In genomic region chrV:13462974-13463373, ce11 we compare ENCODE assay signal across 7 worm cellular contexts.
TF ChIP-seq lines count a peak whose summit lies in the region.

frm-10 (plus strand) TSS chrV:13463207.

TF ChIP-seq in whole organism, L1 larva, 84 proteins besides CTCF, POLR2A, EP300 and RAD21 (continues in another document):
- no peak for TF ChIP-seq fkh-4 (tag; optimal IDR thresholded peaks at IDR 0.05; lab: Kevin White, UChicago; ENCODE audit: borderline replicate concordance)
- TF ChIP-seq snu-23 (GFP tag; optimal IDR thresholded peaks at IDR 0.05; lab: Kevin White, UChicago) = peak; percentile 75
- peak; percentile 98 for TF ChIP-seq pqm-1 (tag; optimal IDR thresholded peaks at IDR 0.05; lab: Kevin White, UChicago)
- TF ChIP-seq lin-39 (tag; optimal IDR thresholded peaks at IDR 0.05; lab: Kevin White, UChicago) = no peak
- TF ChIP-seq irx-1 (tag; optimal IDR thresholded peaks at IDR 0.05; lab: Kevin White, UChicago) = no peak
- TF ChIP-seq ceh-63 (GFP tag; optimal IDR thresholded peaks at IDR 0.05; lab: Kevin White, UChicago) = no peak
- no peak for TF ChIP-seq sox-4 (tag; optimal IDR thresholded peaks at IDR 0.05; lab: Kevin White, UChicago)
- no peak for TF ChIP-seq C04F5.9 (tag; optimal IDR thresholded peaks at IDR 0.05; lab: Kevin White, UChicago)
- TF ChIP-seq grh-1 (GFP tag; IDR thresholded peaks at IDR 0.05; lab: Robert Waterston, UW) = no peak
- no peak for TF ChIP-seq nhr-12 (tag; optimal IDR thresholded peaks at IDR 0.05; lab: Kevin White, UChicago)
- TF ChIP-seq nhr-76 (tag; optimal IDR thresholded peaks at IDR 0.05; lab: Kevin White, UChicago) = no peak
- no peak for TF ChIP-seq nhr-84 (tag; optimal IDR thresholded peaks at IDR 0.05; lab: Kevin White, UChicago)
- peak in 1 of 2 experiments; percentile 84 for TF ChIP-seq mdl-1 (tag; optimal IDR thresholded peaks at IDR 0.05; lab: Kevin White, UChicago)

TF ChIP-seq in whole organism, L2 larva, 48 proteins besides CTCF, POLR2A, EP300 and RAD21 (continues in another document):
- TF ChIP-seq snpc-4 (tag; optimal IDR thresholded peaks at IDR 0.05; lab: Kevin White, UChicago) = no peak
- TF ChIP-seq mdl-1 (tag; optimal IDR thresholded peaks at IDR 0.05; lab: Kevin White, UChicago) = peak; percentile 8 to 28
- TF ChIP-seq unc-55 (GFP tag; optimal IDR thresholded peaks at IDR 0.05; lab: Kevin White, UChicago) = peak; percentile 80
- no peak for TF ChIP-seq ztf-1 (GFP tag; conservative IDR thresholded peaks at IDR 0.05; lab: Robert Waterston, UW)
- peak; percentile 81 for TF ChIP-seq crh-2 (tag; optimal IDR thresholded peaks at IDR 0.05; lab: Kevin White, UChicago)
- no peak for TF ChIP-seq R02D3.7 (tag; optimal IDR thresholded peaks at IDR 0.05; lab: Kevin White, UChicago)
- TF ChIP-seq mab-5 (tag; optimal IDR thresholded peaks at IDR 0.05; lab: Kevin White, UChicago) = no peak
- TF ChIP-seq ceh-16 (tag; optimal IDR thresholded peaks at IDR 0.05; lab: Kevin White, UChicago) = no peak
- no peak for TF ChIP-seq zag-1 (tag; optimal IDR thresholded peaks at IDR 0.05; lab: Kevin White, UChicago)
- TF ChIP-seq nhr-237 (tag; optimal IDR thresholded peaks at IDR 0.05; lab: Kevin White, UChicago) = no peak
- peak; percentile 25 for TF ChIP-seq ztf-4 (tag; optimal IDR thresholded peaks at IDR 0.05; lab: Kevin White, UChicago)
- peak; percentile 13 for TF ChIP-seq lin-13 (GFP tag; optimal IDR thresholded peaks at IDR 0.05; lab: Kevin White, UChicago)
- TF ChIP-seq ztf-11 (tag; optimal IDR thresholded peaks at IDR 0.05; lab: Kevin White, UChicago) = no peak
- TF ChIP-seq ceh-82 (tag; optimal IDR thresholded peaks at IDR 0.05; lab: Kevin White, UChicago) = no peak

TF ChIP-seq in whole organism, L3 larva, 47 proteins besides CTCF, POLR2A, EP300 and RAD21 (continues in another document):
- no peak for TF ChIP-seq ztf-11 (tag; optimal IDR thresholded peaks at IDR 0.05; lab: Kevin White, UChicago)
- TF ChIP-seq nhr-11 (tag; optimal IDR thresholded peaks at IDR 0.05; lab: Kevin White, UChicago) = peak; percentile 31
- TF ChIP-seq ceh-28 (tag; optimal IDR thresholded peaks at IDR 0.05; lab: Kevin White, UChicago) = peak; percentile 68
- TF ChIP-seq zag-1 (tag; optimal IDR thresholded peaks at IDR 0.05; lab: Kevin White, UChicago) = no peak
- no peak for TF ChIP-seq ztf-4 (tag; optimal IDR thresholded peaks at IDR 0.05; lab: Kevin White, UChicago)
- peak; percentile 87 for TF ChIP-seq pha-4 (tag; optimal IDR thresholded peaks at IDR 0.05; lab: Kevin White, UChicago)
- peak; percentile 67 for TF ChIP-seq nfya-1 (tag; optimal IDR thresholded peaks at IDR 0.05; lab: Kevin White, UChicago; ENCODE audit: insufficient read depth)
- TF ChIP-seq nhr-43 (tag; optimal IDR thresholded peaks at IDR 0.05; lab: Kevin White, UChicago; ENCODE audit: poor library complexity, severe bottlenecking) = peak; percentile 12
- no peak for TF ChIP-seq elt-1 (tag; optimal IDR thresholded peaks at IDR 0.05; lab: Kevin White, UChicago)
- TF ChIP-seq nhr-12 (tag; optimal IDR thresholded peaks at IDR 0.05; lab: Kevin White, UChicago) = no peak
- no peak for TF ChIP-seq nhr-67 (tag; optimal IDR thresholded peaks at IDR 0.05; lab: Kevin White, UChicago)
- TF ChIP-seq pqm-1 (tag; optimal IDR thresholded peaks at IDR 0.05; lab: Kevin White, UChicago) = peak; percentile 100
- no peak for TF ChIP-seq elt-3 (tag; optimal IDR thresholded peaks at IDR 0.05; lab: Kevin White, UChicago)

TF ChIP-seq in whole organism, L4 larva, 104 proteins besides CTCF, POLR2A, EP300 and RAD21 (continues in another document):
- TF ChIP-seq lin-1 (GFP tag; IDR thresholded peaks at IDR 0.05; lab: Robert Waterston, UW) (peak; percentile 69; the same call in 1 of the 2 replicates), ctbp-1 (GFP tag; IDR thresholded peaks at IDR 0.05; lab: Robert Waterston, UW) (no peak), php-3 (GFP tag; IDR thresholded peaks at IDR 0.05; lab: Robert Waterston, UW) (peak; percentile 95), nhr-6 (tag; optimal IDR thresholded peaks at IDR 0.05; lab: Kevin White, UChicago) (peak; percentile 88), Y75B8A.6 (GFP tag; IDR thresholded peaks at IDR 0.05; lab: Robert Waterston, UW) (0 out of 2 replicates have a peak, but pooled peaks have one; percentile 31), nhr-102 (tag; optimal IDR thresholded peaks at IDR 0.05; lab: Kevin White, UChicago) (peak; percentile 47), dpl-1 (GFP tag; optimal IDR thresholded peaks at IDR 0.05; lab: Kevin White, UChicago) (peak; percentile 25), hlh-11 (tag; optimal IDR thresholded peaks at IDR 0.05; lab: Kevin White, UChicago) (peak; percentile 92), lsy-2 (tag; optimal IDR thresholded peaks at IDR 0.05; lab: Kevin White, UChicago) (peak; percentile 55 to 67), hif-1 (tag; optimal IDR thresholded peaks at IDR 0.05; lab: Kevin White, UChicago) (peak in 1 of 2 experiments; percentile 76), mep-1 (tag; optimal IDR thresholded peaks at IDR 0.05; lab: Kevin White, UChicago) (peak; percentile 83), mdt-29 (GFP tag; IDR thresholded peaks at IDR 0.05; lab: Robert Waterston, UW) (0 out of 2 replicates have a peak, but pooled peaks have one; percentile 49), cey-2 (tag; optimal IDR thresholded peaks at IDR 0.05; lab: Kevin White, UChicago; ENCODE audit: borderline replicate concordance, insufficient read depth) (no peak)

TF ChIP-seq in whole organism, late embryonic, 69 proteins besides CTCF, POLR2A, EP300 and RAD21:
- TF ChIP-seq nfya-1 (tag; optimal IDR thresholded peaks at IDR 0.05; lab: Kevin White, UChicago) (no peak), hlh-30 (tag; optimal IDR thresholded peaks at IDR 0.05; lab: Kevin White, UChicago; ENCODE audit: insufficient read depth) (peak; percentile 87), hlh-6 (tag; optimal IDR thresholded peaks at IDR 0.05; lab: Kevin White, UChicago) (no peak), dve-1 (tag; optimal IDR thresholded peaks at IDR 0.05; lab: Kevin White, UChicago) (peak; percentile 22), K02D7.2 (tag; optimal IDR thresholded peaks at IDR 0.05; lab: Kevin White, UChicago) (no peak), pros-1 (tag; optimal IDR thresholded peaks at IDR 0.05; lab: Kevin White, UChicago) (no peak), pqm-1 (tag; optimal IDR thresholded peaks at IDR 0.05; lab: Kevin White, UChicago) (peak; percentile 75), sdc-2 (tag; optimal IDR thresholded peaks at IDR 0.05; lab: Kevin White, UChicago) (no peak), ets-4 (tag; optimal IDR thresholded peaks at IDR 0.05; lab: Kevin White, UChicago) (peak; percentile 50), elt-2 (tag; optimal IDR thresholded peaks at IDR 0.05; lab: Kevin White, UChicago) (peak; percentile 63), ceh-34 (tag; optimal IDR thresholded peaks at IDR 0.05; lab: Kevin White, UChicago) (no peak), ceh-24 (tag; optimal IDR thresholded peaks at IDR 0.05; lab: Kevin White, UChicago) (no peak)

TF ChIP-seq in whole organism, mixed stage, embryonic, 35 proteins besides CTCF, POLR2A, EP300 and RAD21:
- TF ChIP-seq mep-1 (tag; optimal IDR thresholded peaks at IDR 0.05; lab: Kevin White, UChicago) (peak; percentile 4), unc-39 (tag; optimal IDR thresholded peaks at IDR 0.05; lab: Kevin White, UChicago) (no peak), hlh-1 (tag; optimal IDR thresholded peaks at IDR 0.05; lab: Kevin White, UChicago) (no peak), nhr-237 (tag; optimal IDR thresholded peaks at IDR 0.05; lab: Kevin White, UChicago) (peak; percentile 49), elt-3 (tag; optimal IDR thresholded peaks at IDR 0.05; lab: Kevin White, UChicago) (peak; percentile 56), bed-3 (GFP tag; optimal IDR thresholded peaks at IDR 0.05; lab: Kevin White, UChicago) (no peak), mls-2 (tag; optimal IDR thresholded peaks at IDR 0.05; lab: Kevin White, UChicago) (no peak), unc-62 (GFP tag; optimal IDR thresholded peaks at IDR 0.05; lab: Kevin White, UChicago) (no peak), ceh-39 (tag; optimal IDR thresholded peaks at IDR 0.05; lab: Kevin White, UChicago) (no peak)

TF ChIP-seq in whole organism, young adult, 124 proteins besides CTCF, POLR2A, EP300 and RAD21 (continues in another document):
- peak; percentile 51; the same call in 1 of the 2 replicates for TF ChIP-seq C06A6.2 (GFP tag; conservative IDR thresholded peaks at IDR 0.05; lab: Robert Waterston, UW)
- peak; percentile 54 for TF ChIP-seq unc-62 (GFP tag; optimal IDR thresholded peaks at IDR 0.05; lab: Kevin White, UChicago)
- peak; percentile 58; the same call in 1 of the 2 replicates for TF ChIP-seq pbrm-1 (GFP tag; IDR thresholded peaks at IDR 0.05; lab: Robert Waterston, UW)
- no peak for TF ChIP-seq nfya-1 (tag; optimal IDR thresholded peaks at IDR 0.05; lab: Kevin White, UChicago; ENCODE audit: borderline replicate concordance, insufficient read depth)
- peak; percentile 34 for TF ChIP-seq pha-4 (tag; optimal IDR thresholded peaks at IDR 0.05; lab: Kevin White, UChicago)
- TF ChIP-seq hmg-1.2 (GFP tag; IDR thresholded peaks at IDR 0.05; lab: Robert Waterston, UW) = peak; percentile 93
- no peak for TF ChIP-seq cebp-2 (GFP tag; IDR thresholded peaks at IDR 0.05; lab: Robert Waterston, UW)
- no peak for TF ChIP-seq Y79H2A.3 (GFP tag; conservative IDR thresholded peaks at IDR 0.05; lab: Robert Waterston, UW)
- no peak for TF ChIP-seq ccch-3 (GFP tag; optimal IDR thresholded peaks at IDR 0.05; lab: Kevin White, UChicago)
- no peak for TF ChIP-seq B0261.1 (tag; optimal IDR thresholded peaks at IDR 0.05; lab: Kevin White, UChicago)
- peak; percentile 99 for TF ChIP-seq cebp-1 (GFP tag; IDR thresholded peaks at IDR 0.05; lab: Robert Waterston, UW)
- TF ChIP-seq cebp-1 (tag; optimal IDR thresholded peaks at IDR 0.05; lab: Kevin White, UChicago) = peak; percentile 100
- TF ChIP-seq egl-44 (GFP tag; IDR thresholded peaks at IDR 0.05; lab: Robert Waterston, UW) = peak; percentile 68; the same call in 1 of the 2 replicates
- TF ChIP-seq B0336.3 (GFP tag; IDR thresholded peaks at IDR 0.05; lab: Robert Waterston, UW) = peak; percentile 78; the same call in 1 of the 2 replicates
- TF ChIP-seq F22D6.2 (tag; optimal IDR thresholded peaks at IDR 0.05; lab: Kevin White, UChicago) = no peak
- peak; percentile 45 for TF ChIP-seq nhr-90 (tag; optimal IDR thresholded peaks at IDR 0.05; lab: Kevin White, UChicago)
- TF ChIP-seq madf-10 (tag; optimal IDR thresholded peaks at IDR 0.05; lab: Kevin White, UChicago) = peak; percentile 74
- peak; percentile 74; the same call in 1 of the 2 replicates for TF ChIP-seq nfyb-1 (GFP tag; IDR thresholded peaks at IDR 0.05; lab: Robert Waterston, UW)
- peak; percentile 93 for TF ChIP-seq attf-5 (GFP tag; optimal IDR thresholded peaks at IDR 0.05; lab: Kevin White, UChicago)
- TF ChIP-seq egrh-3 (GFP tag; IDR thresholded peaks at IDR 0.05; lab: Robert Waterston, UW) = no peak
- 0 out of 2 replicates have a peak, but pooled peaks have one; percentile 34 for TF ChIP-seq attf-3 (GFP tag; conservative IDR thresholded peaks at IDR 0.05; lab: Robert Waterston, UW)
- peak; percentile 94 for TF ChIP-seq nhr-80 (tag; optimal IDR thresholded peaks at IDR 0.05; lab: Kevin White, UChicago)
- TF ChIP-seq ztf-18 (tag; optimal IDR thresholded peaks at IDR 0.05; lab: Kevin White, UChicago) = peak; percentile 39
- TF ChIP-seq atf-7 (tag; optimal IDR thresholded peaks at IDR 0.05; lab: Kevin White, UChicago) = peak; percentile 84
